Worm (Caenorhabditis elegans): ENCODE data around the gene frpr-17.

ce11 chrX:14405817-14406216 lies at the start of gene frpr-17:
- TF ChIP-seq T22C8.4 (GFP tag; IDR thresholded peaks at IDR 0.05) (no peak), flt-1 (GFP tag; IDR thresholded peaks at IDR 0.05) (no peak), cog-1 (tag; optimal IDR thresholded peaks at IDR 0.05) (no peak), ref-1 (GFP tag; conservative IDR thresholded peaks at IDR 0.05) (no peak), tab-1 (GFP tag; IDR thresholded peaks at IDR 0.05) (no peak), ztf-23 (GFP tag; IDR thresholded peaks at IDR 0.05) (no peak)
